Fruit fly (Drosophila melanogaster): ENCODE results near the gene CG44257.

DNA sequence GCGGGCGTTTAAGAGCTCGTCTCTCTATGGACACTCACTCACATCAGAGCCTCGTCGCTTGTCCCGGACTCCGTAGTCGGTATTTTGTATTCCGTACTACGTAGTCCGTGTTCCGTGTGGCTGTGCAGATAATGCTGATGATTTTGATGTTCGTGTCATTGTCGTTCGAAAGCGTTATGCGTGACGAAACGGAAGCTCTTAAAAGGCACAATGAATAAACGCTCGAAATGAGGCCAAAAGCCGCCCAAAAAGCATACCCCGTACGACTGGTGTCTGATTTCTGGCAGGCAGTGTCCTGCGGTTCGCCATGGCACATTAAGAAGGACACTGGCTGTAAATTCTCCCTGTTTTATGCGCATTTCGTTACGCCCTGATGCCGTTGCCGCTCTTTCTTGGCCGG lies 24.0 kb downstream of the CG44257 start:
- TF ChIP-seq pad (GFP tag; optimal IDR thresholded peaks at IDR 0.05) (no peak), CG5204 (GFP tag; optimal IDR thresholded peaks at IDR 0.05) (no peak), bab1 (GFP tag; optimal IDR thresholded peaks at IDR 0.05) (no peak), CG33017 (tag; optimal IDR thresholded peaks at IDR 0.05) (no peak), Clk (GFP tag; optimal IDR thresholded peaks at IDR 0.05) (no peak), Hr96 (GFP tag; optimal IDR thresholded peaks at IDR 0.05) (no peak), kay (GFP tag; ENCODE audit: borderline replicate concordance) (no peak), tj (GFP tag; optimal IDR thresholded peaks at IDR 0.05) (no peak), CG7101 (tag; optimal IDR thresholded peaks at IDR 0.05) (no peak)
